Worm (Caenorhabditis elegans): ENCODE data around the gene C50H11.8.
A peak's percentile ranks its signal among the peaks of the same experiment; 100 is the strongest.

Gene C50H11.8

ce11 chrV:3054254-3054653 lies at the start of gene C50H11.8:
TSS of gene C50H11.8 (plus strand) at chrV:3054554.
- TF ChIP-seq efl-1 (optimal IDR thresholded peaks at IDR 0.05) (no peak), efl-1 (GFP tag; optimal IDR thresholded peaks at IDR 0.05 in 1 of 2) (peak in 1 of 2 experiments; percentile 18), fkh-4 (tag; optimal IDR thresholded peaks at IDR 0.05; ENCODE audit: borderline replicate concordance) (no peak), unc-30 (tag; optimal IDR thresholded peaks at IDR 0.05) (no peak)

- TF ChIP-seq nhr-71 (tag; optimal IDR thresholded peaks at IDR 0.05) (no peak), fkh-8 (tag; optimal IDR thresholded peaks at IDR 0.05) (peak; percentile 0)
These were observed 48.4 kb upstream of the C50H11.8 start, which contains the start of gene srw-112 for ce11 chrV:3005964-3006363. TSS of gene srw-112 (minus strand) at chrV:3006064.

- TF ChIP-seq fkh-10 (GFP tag; optimal IDR thresholded peaks at IDR 0.05) (no peak), jun-1 (tag; optimal IDR thresholded peaks at IDR 0.05) (no peak), dsc-1 (tag; optimal IDR thresholded peaks at IDR 0.05) (no peak), xbp-1 (tag; optimal IDR thresholded peaks at IDR 0.05) (no peak), hpl-2 (GFP tag; optimal IDR thresholded peaks at IDR 0.05) (no peak), nhr-20 (tag; optimal IDR thresholded peaks at IDR 0.05) (no peak), sptf-1 (tag; optimal IDR thresholded peaks at IDR 0.05) (no peak), lin-13 (GFP tag; optimal IDR thresholded peaks at IDR 0.05) (no peak), ama-1 (optimal IDR thresholded peaks at IDR 0.05) (no peak), elt-3 (tag; optimal IDR thresholded peaks at IDR 0.05) (no peak), lsy-2 (tag; optimal IDR thresholded peaks at IDR 0.05) (no peak), isw-1 (GFP tag; IDR thresholded peaks at IDR 0.05) (no peak), C16A3.4 (tag; optimal IDR thresholded peaks at IDR 0.05) (no peak), mdl-1 (tag; optimal IDR thresholded peaks at IDR 0.05) (no peak), mab-9 (GFP tag; IDR thresholded peaks at IDR 0.05) (no peak), nhr-11 (tag; optimal IDR thresholded peaks at IDR 0.05) (no peak), C04F5.9 (tag; optimal IDR thresholded peaks at IDR 0.05) (no peak), zip-4 (GFP tag; optimal IDR thresholded peaks at IDR 0.05) (no peak), nhr-84 (tag; optimal IDR thresholded peaks at IDR 0.05) (no peak), hlh-17 (GFP tag; optimal IDR thresholded peaks at IDR 0.05; ENCODE audit: borderline replicate concordance) (no peak)
These were observed 43.9 kb upstream of the C50H11.8 start, which contains the start of gene srw-136 for ce11 chrV:3010468-3010867. TSS of gene srw-136 (minus strand) at chrV:3010568.

- TF ChIP-seq ceh-63 (GFP tag; optimal IDR thresholded peaks at IDR 0.05) (no peak), efl-1 (optimal IDR thresholded peaks at IDR 0.05) (no peak), efl-1 (GFP tag; optimal IDR thresholded peaks at IDR 0.05 in 1 of 2) (no peak), swsn-7 (tag; optimal IDR thresholded peaks at IDR 0.05) (no peak), alr-1 (tag; optimal IDR thresholded peaks at IDR 0.05; ENCODE audit: borderline replicate concordance) (no peak), unc-130 (tag; optimal IDR thresholded peaks at IDR 0.05) (no peak), irx-1 (tag; optimal IDR thresholded peaks at IDR 0.05) (no peak), ceh-88 (GFP tag; IDR thresholded peaks at IDR 0.05) (no peak), C04F5.9 (tag; optimal IDR thresholded peaks at IDR 0.05) (no peak), hlh-17 (GFP tag; optimal IDR thresholded peaks at IDR 0.05; ENCODE audit: borderline replicate concordance) (no peak), mab-9 (GFP tag; IDR thresholded peaks at IDR 0.05) (no peak), nhr-12 (tag; optimal IDR thresholded peaks at IDR 0.05) (no peak), nhr-76 (tag; optimal IDR thresholded peaks at IDR 0.05) (no peak), nhr-20 (tag; optimal IDR thresholded peaks at IDR 0.05) (no peak), nhr-71 (tag; optimal IDR thresholded peaks at IDR 0.05) (no peak), sup-37 (GFP tag; optimal IDR thresholded peaks at IDR 0.05) (no peak), fkh-8 (tag; optimal IDR thresholded peaks at IDR 0.05) (no peak), aha-1 (tag; optimal IDR thresholded peaks at IDR 0.05) (no peak)
These were observed 43.0 kb upstream of the C50H11.8 start, which contains the start of gene srw-135 for ce11 chrV:3011394-3011793. TSS of gene srw-135 (minus strand) at chrV:3011494.

- TF ChIP-seq efl-1 (optimal IDR thresholded peaks at IDR 0.05) (no peak), efl-1 (GFP tag; optimal IDR thresholded peaks at IDR 0.05 in 1 of 2) (peak in 1 of 2 experiments; percentile 18), mef-2 (tag; optimal IDR thresholded peaks at IDR 0.05) (no peak)
These were observed 40.2 kb upstream of the C50H11.8 start, which contains the start of gene K12D9.1 for ce11 chrV:3014185-3014584. TSS of gene K12D9.1 (plus strand) at chrV:3014485.

Measured in whole organism, L1 larva.